Fruit fly (Drosophila melanogaster) whole organism, wandering third instar larva: Measurements from ENCODE around the gene CG7970.

ENCODE experiments used
- GATAd ChIP-seq: sonication (Bioruptor generic); optimal IDR thresholded peaks from 2 replicates; lab custom pipeline; 2016; ENCODE audit warnings: missing biosample characterization, missing genetic modification characterization
- Hr78 ChIP-seq: fragments of >200 bp; optimal IDR thresholded peaks from 2 replicates; lab custom pipeline; 2017; ENCODE audit warnings: missing biosample characterization, missing genetic modification characterization
- brk ChIP-seq: fragments of 200-800 bp; sonication (Bioruptor generic); optimal IDR thresholded peaks from 2 replicates; lab custom pipeline; 2016; ENCODE audit warnings: missing biosample characterization, mild to moderate bottlenecking, missing genetic modification characterization
- foxo ChIP-seq, 2 experiments: fragments of 200-800 bp; sonication (Bioruptor generic); optimal IDR thresholded peaks; 2 replicates in 1 of 2; 3 replicates in 1 of 2; lab custom pipeline; 2016 to 2017; ENCODE audit warnings: missing biosample characterization in 2 of 2, missing genetic modification characterization in 2 of 2
- psq ChIP-seq: fragments of 200-800 bp; sonication (Bioruptor generic); optimal IDR thresholded peaks from 3 replicates; lab custom pipeline; 2017; ENCODE audit warnings: missing biosample characterization, mild to moderate bottlenecking, missing genetic modification characterization, moderate library complexity
- usp ChIP-seq: fragments of >200 bp; optimal IDR thresholded peaks from 2 replicates; lab custom pipeline; 2017; ENCODE audit warnings: missing biosample characterization, missing genetic modification characterization

- no peak for TF ChIP-seq brk (GFP tag; lab: Kevin White, UChicago)
- no peak for TF ChIP-seq Hr78 (GFP tag; lab: Kevin White, UChicago)
- peak in 1 of 2 experiments; percentile 44 for TF ChIP-seq foxo (GFP tag; optimal IDR thresholded peaks at IDR 0.05; lab: Kevin White, UChicago)
- TF ChIP-seq psq (GFP tag; lab: Kevin White, UChicago) = peak; percentile 2
- TF ChIP-seq GATAd (GFP tag; lab: Kevin White, UChicago) = no peak
- no peak for TF ChIP-seq usp
Measured at dm6 chr3L:1647276-1647919, 5.2 kb upstream of the CG7970 start, which contains the start of the genes CG17249 and Bro.
